Worm (Caenorhabditis elegans) whole organism, young adult: ENCODE measurements around the gene twk-23.

Experiments used
- Y53F4B.3 ChIP-seq: fragments of 200-800 bp; sonication (Bioruptor generic); IDR thresholded peaks from 2 replicates; pipeline ENCODE4 v1.3.6; 2022; ENCODE audit warnings: missing genetic modification reagents, missing genetic modification characterization, missing compliant biosample characterization
- ama-1 ChIP-seq, 3 experiments: fragments of 150-350 bp in 1 of 3; sonication (generic microtip) in 2 of 3; optimal IDR thresholded peaks; 2 replicates each; lab custom pipeline; 2014 to 2018; ENCODE audit warnings: missing biosample characterization in 2 of 3, missing genetic modification characterization in 2 of 3, missing genetic modification reagents in 2 of 3
- atf-7 ChIP-seq: sonication (generic microtip); optimal IDR thresholded peaks from 2 replicates; lab custom pipeline; 2017; ENCODE audit warnings: mild to moderate bottlenecking, missing genetic modification characterization, missing compliant biosample characterization
- attf-3 ChIP-seq: fragments of 200-800 bp; sonication (Bioruptor generic); conservative IDR thresholded peaks from 2 replicates; pipeline ENCODE4 v1.3.6; 2022; ENCODE audit warnings: missing genetic modification reagents, missing genetic modification characterization, missing compliant biosample characterization
- ceh-100 ChIP-seq: fragments of 200-800 bp; sonication (Bioruptor generic); IDR thresholded peaks from 2 replicates; pipeline ENCODE4 v1.3.6; 2022; ENCODE audit warnings: missing genetic modification reagents, missing genetic modification characterization, missing compliant biosample characterization
- dpff-1 ChIP-seq: sonication (generic microtip); optimal IDR thresholded peaks from 2 replicates; lab custom pipeline; 2017; ENCODE audit warnings: mild to moderate bottlenecking, missing genetic modification characterization, missing compliant biosample characterization
- efl-1 ChIP-seq: fragments of 150-350 bp; optimal IDR thresholded peaks from 2 replicates; lab custom pipeline; 2014; ENCODE audit warnings: missing biosample characterization, missing genetic modification reagents, missing genetic modification characterization
- ets-4 ChIP-seq: fragments of 200-800 bp; sonication (Bioruptor generic); optimal IDR thresholded peaks from 2 replicates; lab custom pipeline; 2018; ENCODE audit warnings: mild to moderate bottlenecking, missing genetic modification characterization, missing compliant biosample characterization
- hlh-26 ChIP-seq: fragments of 200-800 bp; sonication (Bioruptor generic); conservative IDR thresholded peaks from 2 replicates; pipeline ENCODE4 v1.3.6; 2022; ENCODE audit warnings: missing genetic modification reagents, missing genetic modification characterization, missing compliant biosample characterization
- lsl-1 ChIP-seq: fragments of 200-800 bp; sonication (Bioruptor generic); optimal IDR thresholded peaks from 2 replicates; lab custom pipeline; 2018; ENCODE audit warnings: mild to moderate bottlenecking, missing genetic modification characterization, moderate library complexity, missing compliant biosample characterization
- nhr-179 ChIP-seq: sonication (generic microtip); optimal IDR thresholded peaks from 2 replicates; lab custom pipeline; 2016; ENCODE audit warnings: mild to moderate bottlenecking, missing genetic modification characterization, missing compliant biosample characterization
- snpc-1.1 ChIP-seq: sonication (generic microtip); optimal IDR thresholded peaks from 2 replicates; lab custom pipeline; 2017; ENCODE audit warnings: missing genetic modification characterization, mild to moderate bottlenecking, missing compliant biosample characterization, antibody characterized with exemption, moderate library complexity, missing genotype, missing genetic modification reagents; ENCODE audit not compliant: insufficient read depth
- tlf-1 ChIP-seq: fragments of 200-800 bp; sonication (Bioruptor generic); optimal IDR thresholded peaks from 2 replicates; lab custom pipeline; 2018; ENCODE audit warnings: mild to moderate bottlenecking, missing genetic modification characterization, missing compliant biosample characterization
- unc-62 ChIP-seq: fragments of 150-350 bp; optimal IDR thresholded peaks from 2 replicates; lab custom pipeline; 2014; ENCODE audit warnings: missing biosample characterization, missing genetic modification reagents, missing genetic modification characterization

- TF ChIP-seq ets-4 (GFP tag; lab: Kevin White, UChicago) (no peak), attf-3 (GFP tag; lab: Robert Waterston, UW) (no peak), ama-1 (optimal IDR thresholded peaks at IDR 0.05; lab: Kevin White, UChicago) (no peak), ama-1 (GFP tag; optimal IDR thresholded peaks at IDR 0.05; lab: Kevin White, UChicago) (no peak), lsl-1 (GFP tag; lab: Kevin White, UChicago) (no peak), tlf-1 (GFP tag; lab: Kevin White, UChicago) (no peak), unc-62 (GFP tag; lab: Kevin White, UChicago) (no peak), Y53F4B.3 (GFP tag; lab: Robert Waterston, UW) (no peak), hlh-26 (GFP tag; lab: Robert Waterston, UW) (no peak), efl-1 (no peak), dpff-1 (tag; lab: Kevin White, UChicago) (no peak), nhr-179 (tag; lab: Kevin White, UChicago) (no peak), atf-7 (no peak), ceh-100 (GFP tag; lab: Robert Waterston, UW) (no peak), snpc-1.1 (tag; lab: Kevin White, UChicago) (no peak)
Observed at ce11 chrX:13834127-13834526, 10.7 kb upstream of the twk-23 start, which contains the start of gene F19D8.2.
